Worm (Caenorhabditis elegans) whole organism, L2 larva: Measurements from ENCODE around the gene F38B6.2.

ENCODE experiments used
- C34F6.9 ChIP-seq: fragments of 150-350 bp; optimal IDR thresholded peaks from 2 replicates; lab custom pipeline; 2014; ENCODE audit warnings: missing biosample characterization, missing genetic modification characterization
- F13H6.1 ChIP-seq: sonication (generic microtip); optimal IDR thresholded peaks from 2 replicates; lab custom pipeline; 2016; ENCODE audit warnings: missing genetic modification characterization, missing compliant biosample characterization
- R02D3.7 ChIP-seq: fragments of 150-350 bp; optimal IDR thresholded peaks from 2 replicates; lab custom pipeline; 2014; ENCODE audit warnings: missing biosample characterization, missing genetic modification characterization
- Y55F3AM.14 ChIP-seq: fragments of 200-800 bp; sonication (Bioruptor generic); optimal IDR thresholded peaks from 2 replicates; lab custom pipeline; 2018; ENCODE audit warnings: mild to moderate bottlenecking, missing genetic modification characterization, missing compliant biosample characterization
- ZK546.5 ChIP-seq: sonication (generic microtip); optimal IDR thresholded peaks from 2 replicates; lab custom pipeline; 2017; ENCODE audit warnings: missing biosample characterization, missing genetic modification characterization
- alr-1 ChIP-seq: fragments of 150-350 bp; optimal IDR thresholded peaks from 2 replicates; lab custom pipeline; 2014; ENCODE audit warnings: missing biosample characterization, missing genetic modification characterization
- aly-2 ChIP-seq: fragments of 150-350 bp; optimal IDR thresholded peaks from 2 replicates; lab custom pipeline; 2014; ENCODE audit warnings: missing biosample characterization, missing genetic modification characterization
- ama-1 ChIP-seq: fragments of 150-350 bp; optimal IDR thresholded peaks from 2 replicates; lab custom pipeline; 2018; ENCODE audit warnings: inconsistent platforms
- blmp-1 ChIP-seq: sonication (generic microtip); optimal IDR thresholded peaks from 2 replicates; lab custom pipeline; 2017; ENCODE audit warnings: missing genetic modification characterization, mild to moderate bottlenecking, missing compliant biosample characterization, antibody characterized with exemption, moderate library complexity; ENCODE audit not compliant: insufficient read depth
- ceh-16 ChIP-seq: fragments of 150-350 bp; optimal IDR thresholded peaks from 2 replicates; lab custom pipeline; 2014; ENCODE audit warnings: missing biosample characterization, missing genetic modification characterization
- ceh-82 ChIP-seq: fragments of 150-350 bp; optimal IDR thresholded peaks from 2 replicates; lab custom pipeline; 2014; ENCODE audit warnings: missing biosample characterization, missing genetic modification characterization
- crh-2 ChIP-seq: sonication (generic microtip); optimal IDR thresholded peaks from 2 replicates; lab custom pipeline; 2017; ENCODE audit warnings: missing biosample characterization, missing genetic modification characterization
- dmd-4 ChIP-seq: sonication (generic microtip); optimal IDR thresholded peaks from 2 replicates; lab custom pipeline; 2017; ENCODE audit warnings: missing biosample characterization, missing genetic modification characterization
- egl-27 ChIP-seq: sonication (generic microtip); optimal IDR thresholded peaks from 3 replicates; lab custom pipeline; 2017; ENCODE audit warnings: missing biosample characterization, missing genetic modification reagents, missing genetic modification characterization
- elt-1 ChIP-seq: fragments of 150-350 bp; optimal IDR thresholded peaks from 2 replicates; lab custom pipeline; 2014; ENCODE audit warnings: missing biosample characterization, missing genetic modification characterization
- elt-3 ChIP-seq: sonication (generic microtip); optimal IDR thresholded peaks from 2 replicates; lab custom pipeline; 2017; ENCODE audit warnings: missing biosample characterization, missing genetic modification characterization
- fos-1 ChIP-seq: fragments of 150-350 bp; optimal IDR thresholded peaks from 2 replicates; lab custom pipeline; 2014; ENCODE audit warnings: missing biosample characterization, missing genetic modification characterization
- gmeb-1 ChIP-seq: fragments of 150-350 bp; optimal IDR thresholded peaks from 2 replicates; lab custom pipeline; 2014; ENCODE audit warnings: missing biosample characterization, missing genetic modification characterization
- lin-11 ChIP-seq: fragments of 150-350 bp; sonication (generic microtip); optimal IDR thresholded peaks from 2 replicates; lab custom pipeline; 2014; ENCODE audit warnings: missing biosample characterization, missing genetic modification characterization, inconsistent platforms, mixed read lengths
- lin-13 ChIP-seq: fragments of 150-350 bp; optimal IDR thresholded peaks from 2 replicates; lab custom pipeline; 2014; ENCODE audit warnings: missing biosample characterization, missing genetic modification reagents, missing genetic modification characterization
- lin-39 ChIP-seq: fragments of 150-350 bp; optimal IDR thresholded peaks from 2 replicates; lab custom pipeline; 2014; ENCODE audit warnings: missing biosample characterization, missing genetic modification reagents, missing genetic modification characterization
- lsy-2 ChIP-seq, 2 experiments: fragments of 150-350 bp in 1 of 2; sonication (generic microtip) in 1 of 2; optimal IDR thresholded peaks; 2 replicates each; lab custom pipeline; 2014 to 2017; ENCODE audit warnings: missing biosample characterization in 2 of 2, missing genetic modification characterization in 2 of 2
- mab-5 ChIP-seq: fragments of 150-350 bp; optimal IDR thresholded peaks from 2 replicates; lab custom pipeline; 2014; ENCODE audit warnings: missing biosample characterization, missing genetic modification characterization
- mbf-1 ChIP-seq: sonication (generic microtip); optimal IDR thresholded peaks from 2 replicates; lab custom pipeline; 2017; ENCODE audit warnings: missing biosample characterization, missing genetic modification characterization
- mdl-1 ChIP-seq, 2 experiments: fragments of 150-350 bp in 1 of 2; sonication (generic microtip) in 1 of 2; optimal IDR thresholded peaks; 2 replicates each; lab custom pipeline; 2017; ENCODE audit warnings: missing biosample characterization in 2 of 2, missing genetic modification characterization in 2 of 2
- nhr-10 ChIP-seq: sonication (generic microtip); optimal IDR thresholded peaks from 2 replicates; lab custom pipeline; 2017; ENCODE audit warnings: missing biosample characterization, missing genetic modification characterization
- nhr-11 ChIP-seq: fragments of 150-350 bp; optimal IDR thresholded peaks from 2 replicates; lab custom pipeline; 2014; ENCODE audit warnings: missing biosample characterization, missing genetic modification characterization
- nhr-12 ChIP-seq: fragments of 150-350 bp; optimal IDR thresholded peaks from 2 replicates; lab custom pipeline; 2014; ENCODE audit warnings: missing biosample characterization, missing genetic modification characterization
- nhr-129 ChIP-seq: fragments of 150-350 bp; optimal IDR thresholded peaks from 2 replicates; lab custom pipeline; 2014; ENCODE audit warnings: missing biosample characterization, missing genetic modification characterization
- nhr-21 ChIP-seq: fragments of 150-350 bp; optimal IDR thresholded peaks from 2 replicates; lab custom pipeline; 2014; ENCODE audit warnings: missing biosample characterization, missing genetic modification characterization
- nhr-23 ChIP-seq: fragments of 150-350 bp; optimal IDR thresholded peaks from 2 replicates; lab custom pipeline; 2014; ENCODE audit warnings: missing biosample characterization, missing genetic modification reagents, missing genetic modification characterization
- nhr-237 ChIP-seq: fragments of 150-350 bp; optimal IDR thresholded peaks from 2 replicates; lab custom pipeline; 2014; ENCODE audit warnings: missing biosample characterization, missing genetic modification characterization
- nhr-25 ChIP-seq: fragments of 150-350 bp; sonication (generic microtip); optimal IDR thresholded peaks from 3 replicates; lab custom pipeline; 2014; ENCODE audit warnings: missing biosample characterization, missing genetic modification characterization
- nhr-6 ChIP-seq: fragments of 150-350 bp; optimal IDR thresholded peaks from 2 replicates; lab custom pipeline; 2014; ENCODE audit warnings: missing biosample characterization, missing genetic modification characterization
- nhr-77 ChIP-seq: fragments of 150-350 bp; optimal IDR thresholded peaks from 2 replicates; lab custom pipeline; 2014; ENCODE audit warnings: missing biosample characterization, missing genetic modification characterization
- peb-1 ChIP-seq: fragments of 150-350 bp; optimal IDR thresholded peaks from 2 replicates; lab custom pipeline; 2014; ENCODE audit warnings: missing biosample characterization, missing genetic modification characterization
- sem-4 ChIP-seq: fragments of 150-350 bp; optimal IDR thresholded peaks from 2 replicates; lab custom pipeline; 2014; ENCODE audit warnings: missing biosample characterization, missing genetic modification reagents, missing genetic modification characterization
- skn-1 ChIP-seq: sonication (generic microtip); optimal IDR thresholded peaks from 2 replicates; lab custom pipeline; 2017; ENCODE audit warnings: missing biosample characterization, missing genetic modification characterization
- sma-3 ChIP-seq: sonication (generic microtip); optimal IDR thresholded peaks from 2 replicates; lab custom pipeline; 2016; ENCODE audit warnings: missing genetic modification reagents, missing genetic modification characterization, missing compliant biosample characterization
- sma-9 ChIP-seq, 2 experiments: fragments of 150-350 bp in 1 of 2; sonication (generic microtip) in 1 of 2; optimal IDR thresholded peaks; 2 replicates each; lab custom pipeline; 2014 to 2016; ENCODE audit warnings: missing genetic modification characterization in 2 of 2, mild to moderate bottlenecking in 1 of 2, missing biosample characterization in 1 of 2, missing compliant biosample characterization in 1 of 2, missing genetic modification reagents in 1 of 2, moderate library complexity in 1 of 2
- snpc-4 ChIP-seq: fragments of 150-350 bp; optimal IDR thresholded peaks from 2 replicates; lab custom pipeline; 2014; ENCODE audit warnings: missing biosample characterization, missing genetic modification characterization
- unc-39 ChIP-seq: fragments of 150-350 bp; optimal IDR thresholded peaks from 2 replicates; lab custom pipeline; 2014; ENCODE audit warnings: missing biosample characterization, missing genetic modification characterization
- unc-55 ChIP-seq: fragments of 150-350 bp; sonication (generic microtip); optimal IDR thresholded peaks from 3 replicates; lab custom pipeline; 2014; ENCODE audit warnings: missing biosample characterization, missing genetic modification reagents, missing genetic modification characterization
- unc-62 ChIP-seq: fragments of 150-350 bp; optimal IDR thresholded peaks from 2 replicates; lab custom pipeline; 2014; ENCODE audit warnings: missing biosample characterization, missing genetic modification reagents, missing genetic modification characterization
- zag-1 ChIP-seq: fragments of 150-350 bp; optimal IDR thresholded peaks from 2 replicates; lab custom pipeline; 2014; ENCODE audit warnings: missing biosample characterization, missing genetic modification characterization
- ztf-1 ChIP-seq: fragments of 200-800 bp; sonication (Bioruptor generic); conservative IDR thresholded peaks from 2 replicates; pipeline ENCODE4 v1.3.6; 2022; ENCODE audit warnings: missing genetic modification characterization, missing compliant biosample characterization
- ztf-11 ChIP-seq: sonication (generic microtip); optimal IDR thresholded peaks from 2 replicates; lab custom pipeline; 2017; ENCODE audit warnings: missing biosample characterization, missing genetic modification characterization
- ztf-4 ChIP-seq: fragments of 150-350 bp; optimal IDR thresholded peaks from 2 replicates; lab custom pipeline; 2014; ENCODE audit warnings: missing biosample characterization, missing genetic modification characterization

Gene F38B6.2

ce11 chrX:6742011-6742683 lies 43.8 kb downstream of the F38B6.2 start, which contains the start of gene mdl-1:
Gene mdl-1, plus strand, starts transcription at chrX:6742351.
- TF ChIP-seq unc-62 (GFP tag; lab: Kevin White, UChicago) (peak; percentile 10), ceh-82 (tag; lab: Kevin White, UChicago) (peak; percentile 52), sem-4 (peak; percentile 70), aly-2 (no peak), C34F6.9 (tag; lab: Kevin White, UChicago) (peak; percentile 84), sma-3 (GFP tag; lab: Kevin White, UChicago) (peak; percentile 3), zag-1 (tag; lab: Kevin White, UChicago) (peak; percentile 93), alr-1 (tag; lab: Kevin White, UChicago) (no peak), lin-11 (tag; lab: Kevin White, UChicago) (peak; percentile 82), unc-55 (GFP tag; lab: Kevin White, UChicago) (peak; percentile 65), blmp-1 (tag; lab: Kevin White, UChicago) (peak; percentile 87), gmeb-1 (tag; lab: Kevin White, UChicago) (peak; percentile 64), nhr-12 (no peak), nhr-6 (tag; lab: Kevin White, UChicago) (peak; percentile 65), peb-1 (tag; lab: Kevin White, UChicago) (no peak), nhr-11 (tag; lab: Kevin White, UChicago) (no peak), nhr-21 (tag; lab: Kevin White, UChicago) (peak; percentile 91), egl-27 (tag; lab: Kevin White, UChicago) (peak; percentile 84), F13H6.1 (tag; lab: Kevin White, UChicago) (peak; percentile 97), R02D3.7 (tag; lab: Kevin White, UChicago) (no peak), sma-9 (GFP tag; optimal IDR thresholded peaks at IDR 0.05; lab: Kevin White, UChicago) (peak; percentile 100), sma-9 (tag; optimal IDR thresholded peaks at IDR 0.05; lab: Kevin White, UChicago) (peak; percentile 97), unc-39 (no peak), nhr-237 (no peak), ceh-16 (peak; percentile 93), lsy-2 (tag; optimal IDR thresholded peaks at IDR 0.05; lab: Kevin White, UChicago) (peak; percentile 30 to 75), Y55F3AM.14 (GFP tag; lab: Kevin White, UChicago) (peak; percentile 83), lin-13 (GFP tag; lab: Kevin White, UChicago) (peak; percentile 84), nhr-10 (tag; lab: Kevin White, UChicago) (no peak), mdl-1 (tag; optimal IDR thresholded peaks at IDR 0.05; lab: Kevin White, UChicago) (peak; percentile 100), nhr-23 (no peak), ZK546.5 (tag; lab: Kevin White, UChicago) (peak; percentile 18), mbf-1 (no peak), elt-1 (peak; percentile 8), ztf-4 (peak; percentile 87), nhr-77 (tag; lab: Kevin White, UChicago) (no peak), ztf-11 (no peak), skn-1 (no peak), snpc-4 (peak; percentile 73), dmd-4 (tag; lab: Kevin White, UChicago) (no peak), mab-5 (tag; lab: Kevin White, UChicago) (peak; percentile 70), ztf-1 (GFP tag; lab: Robert Waterston, UW) (no peak), nhr-25 (tag; lab: Kevin White, UChicago) (peak; percentile 93), nhr-129 (tag; lab: Kevin White, UChicago) (peak; percentile 93), lin-39 (tag; lab: Kevin White, UChicago) (peak; percentile 37), fos-1 (tag; lab: Kevin White, UChicago) (peak; percentile 82), ama-1 (lab: Kevin White, UChicago) (peak; percentile 92), elt-3 (tag; lab: Kevin White, UChicago) (no peak), crh-2 (tag; lab: Kevin White, UChicago) (peak; percentile 94)
- TF ChIP-seq, all 48 proteins: peak for 31
